Fruit fly (Drosophila melanogaster) whole organism: ENCODE results near the gene Nf1.

ENCODE experiments used
- CG8478 ChIP-seq: fragments of >200 bp; optimal IDR thresholded peaks from 2 replicates; lab custom pipeline; 2018; ENCODE audit warnings: inconsistent platforms
- Dll ChIP-seq: fragments of >200 bp; optimal IDR thresholded peaks from 2 replicates; lab custom pipeline; 2017
- EcR ChIP-seq, 2 experiments: fragments of >200 bp; optimal IDR thresholded peaks; 2 replicates each; lab custom pipeline; 2017; ENCODE audit warnings: missing biosample characterization in 2 of 2, missing genetic modification characterization in 2 of 2, missing genetic modification reagents in 2 of 2
- pan ChIP-seq: fragments of >200 bp; optimal IDR thresholded peaks from 2 replicates; lab custom pipeline; 2017
- psq ChIP-seq: fragments of >200 bp; optimal IDR thresholded peaks from 2 replicates; lab custom pipeline; 2017
- usp ChIP-seq: fragments of >200 bp; optimal IDR thresholded peaks from 2 replicates; lab custom pipeline; 2017; ENCODE audit warnings: missing biosample characterization, missing genetic modification characterization, mixed read lengths

The Nf1 gene

dm6 chr3R:25982734-25983133, at the start of gene Nf1:
TSS of gene Nf1 (plus strand) at chr3R:25983013.
- TF ChIP-seq CG8478 (no peak), EcR (GFP tag; optimal IDR thresholded peaks at IDR 0.05; lab: Kevin White, UChicago) (no peak)

dm6 chr3R:25941310-25941709, 41.5 kb upstream of the Nf1 start:
- TF ChIP-seq pan (no peak), EcR (GFP tag; optimal IDR thresholded peaks at IDR 0.05; lab: Kevin White, UChicago) (no peak), Dll (no peak), usp (GFP tag; lab: Kevin White, UChicago) (no peak), psq (no peak), CG8478 (no peak)

- TF ChIP-seq psq: no peak
- no peak for TF ChIP-seq Dll
- no peak for TF ChIP-seq pan
- TF ChIP-seq CG8478: no peak
- no peak for TF ChIP-seq EcR (GFP tag; optimal IDR thresholded peaks at IDR 0.05; lab: Kevin White, UChicago)
- no peak for TF ChIP-seq usp (GFP tag; lab: Kevin White, UChicago)
These were observed 26.7 kb upstream of the Nf1 start, which contains the start of gene CCAP-R for dm6 chr3R:25956092-25956491. TSS of gene CCAP-R (minus strand) at chr3R:25956270.

- no peak for TF ChIP-seq psq
- no peak for TF ChIP-seq usp (GFP tag; lab: Kevin White, UChicago)
- TF ChIP-seq CG8478: no peak
- no peak for TF ChIP-seq Dll
- no peak for TF ChIP-seq pan
- TF ChIP-seq EcR (GFP tag; optimal IDR thresholded peaks at IDR 0.05; lab: Kevin White, UChicago): no peak
These were observed 23.8 kb upstream of the Nf1 start, which contains the start of gene CG14540 for dm6 chr3R:25958979-25959378. TSS of gene CG14540 (plus strand) at chr3R:25959279.

- TF ChIP-seq EcR (GFP tag; optimal IDR thresholded peaks at IDR 0.05; lab: Kevin White, UChicago) (no peak), usp (GFP tag; lab: Kevin White, UChicago) (no peak), pan (no peak), Dll (no peak), psq (no peak)
These were observed 21.1 kb upstream of the Nf1 start, which contains the start of gene boss for dm6 chr3R:25961694-25962093. TSS of gene boss (plus strand) at chr3R:25961994.

- TF ChIP-seq Dll: no peak
These were observed 15.9 kb upstream of the Nf1 start for dm6 chr3R:25966944-25967343.

dm6 chr3R:25968486-25968885, 14.3 kb upstream of the Nf1 start:
- no peak for TF ChIP-seq Dll
- TF ChIP-seq EcR (GFP tag; optimal IDR thresholded peaks at IDR 0.05; lab: Kevin White, UChicago): no peak
- no peak for TF ChIP-seq CG8478
- no peak for TF ChIP-seq usp (GFP tag; lab: Kevin White, UChicago)

- TF ChIP-seq psq: no peak
- no peak for TF ChIP-seq EcR (GFP tag; optimal IDR thresholded peaks at IDR 0.05; lab: Kevin White, UChicago)
These were observed 13.9 kb upstream of the Nf1 start for dm6 chr3R:25968915-25969314.

- TF ChIP-seq psq (no peak), Dll (no peak), usp (GFP tag; lab: Kevin White, UChicago) (no peak), EcR (GFP tag; optimal IDR thresholded peaks at IDR 0.05; lab: Kevin White, UChicago) (no peak), pan (no peak), CG8478 (no peak)
These were observed 13.0 kb upstream of the Nf1 start, which contains the start of gene fid for dm6 chr3R:25969780-25970179. TSS of gene fid (plus strand) at chr3R:25970080.

dm6 chr3R:25983274-25983673, 461 bp downstream of the Nf1 start:
- TF ChIP-seq CG8478 (no peak), psq (no peak), Dll (no peak), usp (GFP tag; lab: Kevin White, UChicago) (no peak), EcR (GFP tag; optimal IDR thresholded peaks at IDR 0.05; lab: Kevin White, UChicago) (no peak), pan (no peak)

- TF ChIP-seq psq (no peak), EcR (GFP tag; optimal IDR thresholded peaks at IDR 0.05; lab: Kevin White, UChicago) (no peak), pan (no peak), Dll (no peak), usp (GFP tag; lab: Kevin White, UChicago) (no peak)
These were observed 13.6 kb downstream of the Nf1 start, which contains the start of gene CG43116 for dm6 chr3R:25996197-25997005. TSS of gene CG43116 (minus strand) at chr3R:25996996.

dm6 chr3R:25997068-25997714, 14.4 kb downstream of the Nf1 start:
- no peak for TF ChIP-seq CG8478
- TF ChIP-seq pan: no peak
- TF ChIP-seq Dll: no peak
- no peak for TF ChIP-seq EcR (GFP tag; optimal IDR thresholded peaks at IDR 0.05; lab: Kevin White, UChicago)
- TF ChIP-seq usp (GFP tag; lab: Kevin White, UChicago): no peak
- TF ChIP-seq psq: no peak

dm6 chr3R:25999130-25999529, 16.3 kb downstream of the Nf1 start:
- TF ChIP-seq usp (GFP tag; lab: Kevin White, UChicago) (no peak), psq (no peak), pan (no peak)

- no peak for TF ChIP-seq CG8478
- no peak for TF ChIP-seq EcR (GFP tag; optimal IDR thresholded peaks at IDR 0.05; lab: Kevin White, UChicago)
- TF ChIP-seq psq: no peak
- no peak for TF ChIP-seq Dll
- no peak for TF ChIP-seq usp (GFP tag; lab: Kevin White, UChicago)
- TF ChIP-seq pan: no peak
These were observed 16.8 kb downstream of the Nf1 start for dm6 chr3R:25999611-26000010.
